Worm (Caenorhabditis elegans) whole organism, L4 larva: ENCODE data around the gene F34D10.4.

Experiments used
- D1046.2 ChIP-seq: fragments of 200-800 bp; sonication (Bioruptor generic); IDR thresholded peaks from 2 replicates; pipeline ENCODE4 v1.3.6; 2022; ENCODE audit warnings: missing genetic modification characterization, missing compliant biosample characterization
- T20F7.1 ChIP-seq: fragments of 200-800 bp; sonication (Bioruptor generic); optimal IDR thresholded peaks from 2 replicates; lab custom pipeline; 2018; ENCODE audit warnings: mild to moderate bottlenecking, missing genetic modification characterization, missing compliant biosample characterization
- Y48G9A.11 ChIP-seq: fragments of 200-800 bp; sonication (Bioruptor generic); IDR thresholded peaks from 2 replicates; pipeline ENCODE4 v1.3.6; 2022; ENCODE audit warnings: missing genetic modification reagents, missing genetic modification characterization, missing compliant biosample characterization
- aha-1 ChIP-seq: fragments of 150-350 bp; peaks from one replicate; lab custom pipeline; 2014; ENCODE audit warnings: missing biosample characterization, missing genetic modification characterization
- aly-2 ChIP-seq: sonication (generic microtip); optimal IDR thresholded peaks from 2 replicates; lab custom pipeline; 2018; ENCODE audit warnings: missing biosample characterization, missing genetic modification characterization
- ama-1 ChIP-seq: fragments of 150-350 bp; optimal IDR thresholded peaks from 2 replicates; lab custom pipeline; 2014; ENCODE audit warnings: inconsistent platforms, mixed read lengths
- attf-4 ChIP-seq: sonication (generic microtip); optimal IDR thresholded peaks from 3 replicates; lab custom pipeline; 2017; ENCODE audit warnings: missing biosample characterization, missing genetic modification characterization
- ceh-20 ChIP-seq: fragments of 200-800 bp; sonication (Bioruptor generic); IDR thresholded peaks from 2 replicates; pipeline ENCODE4 v1.3.6; 2022; ENCODE audit warnings: missing genetic modification reagents, missing genetic modification characterization, missing compliant biosample characterization
- ceh-32 ChIP-seq: sonication (generic microtip); optimal IDR thresholded peaks from 2 replicates; lab custom pipeline; 2016; ENCODE audit warnings: mild to moderate bottlenecking, missing genetic modification characterization, missing compliant biosample characterization; ENCODE audit not compliant: poor library complexity
- ces-1 ChIP-seq: fragments of 150-350 bp; sonication (generic microtip); optimal IDR thresholded peaks from 4 replicates; lab custom pipeline; 2014; ENCODE audit warnings: missing biosample characterization, missing genetic modification reagents, missing genetic modification characterization
- ctbp-1 ChIP-seq: fragments of 200-800 bp; sonication (Bioruptor generic); IDR thresholded peaks from 2 replicates; pipeline ENCODE4 v1.3.6; 2022; ENCODE audit warnings: missing genetic modification reagents, missing genetic modification characterization, missing compliant biosample characterization
- daf-16 ChIP-seq, 3 experiments: sonication (generic microtip); optimal IDR thresholded peaks; 2 replicates each; lab custom pipeline; 2016 to 2017; ENCODE audit warnings: missing genetic modification characterization in 3 of 3, missing genetic modification reagents in 3 of 3, mild to moderate bottlenecking in 2 of 3, missing compliant biosample characterization in 2 of 3, missing biosample characterization in 1 of 3, moderate library complexity in 1 of 3
- daf-8 ChIP-seq: fragments of 200-800 bp; sonication (Bioruptor generic); IDR thresholded peaks from 2 replicates; pipeline ENCODE4 v1.3.6; 2022; ENCODE audit warnings: missing genetic modification characterization, missing compliant biosample characterization
- dmd-9 ChIP-seq: fragments of 200-800 bp; sonication (Bioruptor generic); IDR thresholded peaks from 2 replicates; pipeline ENCODE4 v1.3.6; 2022; ENCODE audit warnings: missing genetic modification reagents, missing genetic modification characterization, missing compliant biosample characterization
- dve-1 ChIP-seq: sonication (generic microtip); optimal IDR thresholded peaks from 2 replicates; lab custom pipeline; 2017; ENCODE audit warnings: antibody characterized with exemption, mild to moderate bottlenecking, missing genetic modification characterization, missing compliant biosample characterization; ENCODE audit not compliant: insufficient read depth
- fkh-10 ChIP-seq: fragments of 150-350 bp; optimal IDR thresholded peaks from 2 replicates; lab custom pipeline; 2014; ENCODE audit warnings: missing biosample characterization, missing genetic modification reagents, missing genetic modification characterization
- hlh-30 ChIP-seq: sonication (generic microtip); optimal IDR thresholded peaks from 2 replicates; lab custom pipeline; 2017; ENCODE audit warnings: antibody characterized with exemption, mild to moderate bottlenecking, missing genetic modification characterization, missing compliant biosample characterization; ENCODE audit not compliant: insufficient read depth
- hmg-1.1 ChIP-seq: fragments of 200-800 bp; sonication (Bioruptor generic); IDR thresholded peaks from 2 replicates; pipeline ENCODE4 v1.3.6; 2022; ENCODE audit warnings: missing genetic modification reagents, missing genetic modification characterization, missing compliant biosample characterization
- lin-13 ChIP-seq: fragments of 150-350 bp; optimal IDR thresholded peaks from 2 replicates; lab custom pipeline; 2014; ENCODE audit warnings: missing biosample characterization, missing genetic modification reagents, missing genetic modification characterization
- lin-29 ChIP-seq: fragments of 200-800 bp; sonication (Bioruptor generic); IDR thresholded peaks from 2 replicates; pipeline ENCODE4 v1.3.6; 2022; ENCODE audit warnings: missing genetic modification reagents, missing genetic modification characterization, missing compliant biosample characterization
- lin-38 ChIP-seq: fragments of 200-800 bp; sonication (Bioruptor generic); IDR thresholded peaks from 2 replicates; pipeline ENCODE4 v1.3.6; 2022; ENCODE audit warnings: missing genetic modification reagents, missing genetic modification characterization, missing compliant biosample characterization
- lir-3 ChIP-seq: sonication (generic microtip); optimal IDR thresholded peaks from 2 replicates; lab custom pipeline; 2016; ENCODE audit warnings: mild to moderate bottlenecking, missing genetic modification characterization, missing compliant biosample characterization
- lsy-2 ChIP-seq, 2 experiments: fragments of 150-350 bp in 1 of 2; sonication (generic microtip) in 1 of 2; optimal IDR thresholded peaks; 2 replicates each; lab custom pipeline; 2014 to 2017; ENCODE audit warnings: missing biosample characterization in 2 of 2, missing genetic modification characterization in 2 of 2
- mdl-1 ChIP-seq, 2 experiments: fragments of 150-350 bp in 1 of 2; sonication (generic microtip) in 1 of 2; optimal IDR thresholded peaks; 2 replicates each; lab custom pipeline; 2014 to 2017; ENCODE audit warnings: missing biosample characterization in 2 of 2, missing genetic modification characterization in 2 of 2
- mep-1 ChIP-seq: fragments of 150-350 bp; sonication (generic microtip); optimal IDR thresholded peaks from 3 replicates; lab custom pipeline; 2014; ENCODE audit warnings: missing biosample characterization, missing genetic modification characterization
- mes-2 ChIP-seq: sonication (generic microtip); optimal IDR thresholded peaks from 2 replicates; lab custom pipeline; 2016; ENCODE audit warnings: missing genotype, mild to moderate bottlenecking, missing genetic modification characterization, missing compliant biosample characterization; ENCODE audit not compliant: poor library complexity, severe bottlenecking
- mxl-3 ChIP-seq: fragments of 200-800 bp; sonication (Bioruptor generic); optimal IDR thresholded peaks from 2 replicates; lab custom pipeline; 2018; ENCODE audit warnings: mild to moderate bottlenecking, missing genetic modification characterization, missing compliant biosample characterization
- nhr-11 ChIP-seq: fragments of 150-350 bp; optimal IDR thresholded peaks from 2 replicates; lab custom pipeline; 2014; ENCODE audit warnings: missing biosample characterization, missing genetic modification characterization
- nhr-25 ChIP-seq: sonication (generic microtip); optimal IDR thresholded peaks from 2 replicates; lab custom pipeline; 2017; ENCODE audit warnings: missing genetic modification characterization, mild to moderate bottlenecking, missing compliant biosample characterization, antibody characterized with exemption, moderate library complexity, borderline replicate concordance; ENCODE audit not compliant: insufficient read depth
- nhr-28 ChIP-seq: fragments of 150-350 bp; optimal IDR thresholded peaks from 2 replicates; lab custom pipeline; 2014; ENCODE audit warnings: missing biosample characterization, missing genetic modification characterization
- nhr-42 ChIP-seq: fragments of 200-800 bp; sonication (Bioruptor generic); IDR thresholded peaks from 2 replicates; pipeline ENCODE4 v1.3.6; 2022; ENCODE audit warnings: missing genetic modification characterization, missing compliant biosample characterization
- nhr-48 ChIP-seq: sonication (generic microtip); optimal IDR thresholded peaks from 2 replicates; lab custom pipeline; 2016; ENCODE audit warnings: mild to moderate bottlenecking, missing genetic modification characterization, missing compliant biosample characterization
- nhr-6 ChIP-seq: fragments of 150-350 bp; optimal IDR thresholded peaks from 2 replicates; lab custom pipeline; 2014; ENCODE audit warnings: missing biosample characterization, missing genetic modification characterization
- nhr-77 ChIP-seq: fragments of 150-350 bp; optimal IDR thresholded peaks from 2 replicates; lab custom pipeline; 2014; ENCODE audit warnings: missing biosample characterization, missing genetic modification characterization
- pha-4 ChIP-seq, 2 experiments: fragments of 150-350 bp in 1 of 2; fragments of 200-800 bp in 1 of 2; sonication (Bioruptor generic) in 1 of 2; IDR thresholded peaks in 1 of 2; optimal IDR thresholded peaks in 1 of 2; 2 replicates each; pipeline versions ENCODE4 v1.3.6 to Lab custom; 2014 to 2022; ENCODE audit warnings: missing genetic modification characterization in 2 of 2, missing genetic modification reagents in 2 of 2, missing biosample characterization in 1 of 2, missing compliant biosample characterization in 1 of 2
- rbr-2 ChIP-seq: sonication (generic microtip); optimal IDR thresholded peaks from 2 replicates; lab custom pipeline; 2016; ENCODE audit warnings: missing genotype, missing genetic modification characterization, missing compliant biosample characterization
- saeg-2 ChIP-seq: fragments of 200-800 bp; sonication (Bioruptor generic); IDR thresholded peaks from 2 replicates; pipeline ENCODE4 v1.3.6; 2022; ENCODE audit warnings: missing genetic modification reagents, missing genetic modification characterization, missing compliant biosample characterization
- set-16 ChIP-seq: fragments of 200-800 bp; sonication (Bioruptor generic); IDR thresholded peaks from 2 replicates; pipeline ENCODE4 v1.3.6; 2022; ENCODE audit warnings: missing genetic modification reagents, missing genetic modification characterization, missing compliant biosample characterization
- spr-3 ChIP-seq: fragments of 200-800 bp; sonication (Bioruptor generic); optimal IDR thresholded peaks from 2 replicates; lab custom pipeline; 2018; ENCODE audit warnings: mild to moderate bottlenecking, missing genetic modification characterization, missing compliant biosample characterization
- unc-62 ChIP-seq, 3 experiments: fragments of 150-350 bp in 1 of 3; sonication (generic microtip); optimal IDR thresholded peaks in 2 of 3; peaks in 1 of 3; 1 replicate in 1 of 3; 2 replicates in 2 of 3; lab custom pipeline; 2014 to 2017; ENCODE audit warnings: missing biosample characterization in 3 of 3, missing genetic modification characterization in 3 of 3, missing genetic modification reagents in 3 of 3, missing genotype in 1 of 3
- vab-7 ChIP-seq: fragments of 200-800 bp; sonication (Bioruptor generic); IDR thresholded peaks from 2 replicates; pipeline ENCODE4 v1.3.6; 2022; ENCODE audit warnings: missing genetic modification reagents, missing genetic modification characterization, missing compliant biosample characterization
- zag-1 ChIP-seq: fragments of 150-350 bp; optimal IDR thresholded peaks from 2 replicates; lab custom pipeline; 2014; ENCODE audit warnings: missing biosample characterization, missing genetic modification characterization
- ztf-11 ChIP-seq: fragments of 150-350 bp; optimal IDR thresholded peaks from 2 replicates; lab custom pipeline; 2014; ENCODE audit warnings: missing biosample characterization, missing genetic modification characterization

Gene F34D10.4

ce11 chrIII:3770370-3770769, 34.0 kb downstream of the F34D10.4 start:
- TF ChIP-seq set-16 (GFP tag; lab: Robert Waterston, UW): peak; percentile 42

- no peak for TF ChIP-seq spr-3 (GFP tag; lab: Kevin White, UChicago)
- TF ChIP-seq nhr-25 (tag; lab: Kevin White, UChicago): peak; percentile 36
- no peak for TF ChIP-seq lin-29 (GFP tag; lab: Robert Waterston, UW)
- TF ChIP-seq ztf-11 (tag; lab: Kevin White, UChicago): no peak
- TF ChIP-seq aly-2: no peak
- no peak for TF ChIP-seq zag-1 (tag; lab: Kevin White, UChicago)
- peak; percentile 30 for TF ChIP-seq rbr-2
- TF ChIP-seq aha-1 (tag; lab: Kevin White, UChicago): peak; percentile 98
- TF ChIP-seq nhr-48 (tag; lab: Kevin White, UChicago): no peak
- no peak for TF ChIP-seq ama-1 (lab: Kevin White, UChicago)
- TF ChIP-seq unc-62 (GFP tag; optimal IDR thresholded peaks at IDR 0.05 in 1 of 2; lab: Kevin White, UChicago): peak in 1 of 2 experiments; percentile 79
- no peak for TF ChIP-seq unc-62 (tag; optimal IDR thresholded peaks at IDR 0.05; lab: Kevin White, UChicago)
- TF ChIP-seq D1046.2 (GFP tag; lab: Robert Waterston, UW): no peak
- TF ChIP-seq lin-38 (GFP tag; lab: Robert Waterston, UW): no peak
- TF ChIP-seq hmg-1.1 (GFP tag; lab: Robert Waterston, UW): peak; percentile 29; the same call in 1 of the 2 replicates
- TF ChIP-seq mes-2 (tag; lab: Kevin White, UChicago): peak; percentile 57
- no peak for TF ChIP-seq vab-7 (GFP tag; lab: Robert Waterston, UW)
- no peak for TF ChIP-seq ceh-32 (tag; lab: Kevin White, UChicago)
- no peak for TF ChIP-seq lin-13 (GFP tag; lab: Kevin White, UChicago)
- no peak for TF ChIP-seq daf-8
- TF ChIP-seq hlh-30 (tag; lab: Kevin White, UChicago): peak; percentile 26
- no peak for TF ChIP-seq fkh-10 (GFP tag; lab: Kevin White, UChicago)
- peak; percentile 24 to 53 for TF ChIP-seq lsy-2 (tag; optimal IDR thresholded peaks at IDR 0.05; lab: Kevin White, UChicago)
- peak; percentile 16 for TF ChIP-seq nhr-28 (tag; lab: Kevin White, UChicago)
- TF ChIP-seq mxl-3 (GFP tag; lab: Kevin White, UChicago): no peak
- no peak for TF ChIP-seq ceh-20 (GFP tag; lab: Robert Waterston, UW)
- no peak for TF ChIP-seq ces-1
- TF ChIP-seq nhr-6 (tag; lab: Kevin White, UChicago): peak; percentile 77
- TF ChIP-seq mdl-1 (tag; optimal IDR thresholded peaks at IDR 0.05; lab: Kevin White, UChicago): peak in 1 of 2 experiments; percentile 61
- no peak for TF ChIP-seq nhr-77 (tag; lab: Kevin White, UChicago)
- no peak for TF ChIP-seq nhr-42
- TF ChIP-seq dmd-9 (GFP tag; lab: Robert Waterston, UW): no peak
- TF ChIP-seq lir-3 (tag; lab: Kevin White, UChicago): no peak
- no peak for TF ChIP-seq ctbp-1 (GFP tag; lab: Robert Waterston, UW)
- TF ChIP-seq attf-4 (tag; lab: Kevin White, UChicago): no peak
- peak in 1 of 2 experiments; percentile 82 for TF ChIP-seq daf-16 (GFP tag; optimal IDR thresholded peaks at IDR 0.05; lab: Kevin White, UChicago)
- peak; percentile 90 for TF ChIP-seq daf-16 (tag; optimal IDR thresholded peaks at IDR 0.05; lab: Kevin White, UChicago)
- no peak for TF ChIP-seq T20F7.1 (GFP tag; lab: Kevin White, UChicago)
- no peak for TF ChIP-seq Y48G9A.11 (GFP tag; lab: Robert Waterston, UW)
- TF ChIP-seq pha-4 (GFP tag; IDR thresholded peaks at IDR 0.05; lab: Robert Waterston, UW): no peak
- TF ChIP-seq pha-4 (tag; optimal IDR thresholded peaks at IDR 0.05; lab: Kevin White, UChicago): peak; percentile 73
- peak; percentile 69 for TF ChIP-seq nhr-11
- TF ChIP-seq saeg-2 (GFP tag; lab: Robert Waterston, UW): no peak
- peak; percentile 76 for TF ChIP-seq dve-1 (tag; lab: Kevin White, UChicago)
- peak; percentile 59 for TF ChIP-seq mep-1 (tag; lab: Kevin White, UChicago)
Measured at ce11 chrIII:3773173-3773572, 36.8 kb downstream of the F34D10.4 start, which contains the start of gene lec-4. Gene lec-4 (minus strand): TSS chrIII:3773326.
